Fruit fly (Drosophila melanogaster) whole organism, embryonic: ENCODE data around the gene anchor.

Source experiments
- Atf3 ChIP-seq: fragments of 200-800 bp; sonication (Bioruptor generic); optimal IDR thresholded peaks from 3 replicates; lab custom pipeline; 2016; ENCODE audit warnings: missing biosample characterization, missing genetic modification characterization
- B-H2 ChIP-seq: fragments of 200-800 bp; sonication (Bioruptor generic); optimal IDR thresholded peaks from 2 replicates; lab custom pipeline; 2018; ENCODE audit warnings: missing biosample characterization, mild to moderate bottlenecking, missing genetic modification characterization
- CG10267 ChIP-seq: fragments of 200-800 bp; sonication (Bioruptor generic); optimal IDR thresholded peaks from 2 replicates; lab custom pipeline; 2018; ENCODE audit warnings: missing biosample characterization, mild to moderate bottlenecking, missing genetic modification characterization, moderate library complexity
- CG13296 ChIP-seq: fragments of 200-800 bp; sonication (Bioruptor generic); optimal IDR thresholded peaks from 3 replicates; lab custom pipeline; 2018; ENCODE audit warnings: missing biosample characterization, mild to moderate bottlenecking, missing genetic modification characterization
- CG13624 ChIP-seq: fragments of 200-800 bp; sonication (Bioruptor generic); optimal IDR thresholded peaks from 2 replicates; lab custom pipeline; 2016; ENCODE audit warnings: missing biosample characterization, missing genetic modification characterization
- CG1602 ChIP-seq: fragments of 200-800 bp; sonication (Bioruptor generic); optimal IDR thresholded peaks from 3 replicates; lab custom pipeline; 2016; ENCODE audit warnings: missing biosample characterization, missing genetic modification characterization
- CG16813 ChIP-seq: fragments of 200-800 bp; sonication (Bioruptor generic); IDR thresholded peaks from 3 replicates; pipeline ENCODE4 v1.3.6; 2022; ENCODE audit warnings: missing biosample characterization, missing genetic modification characterization; ENCODE audit not compliant: partially characterized antibody
- CG17186 ChIP-seq: fragments of 200-800 bp; sonication (Bioruptor generic); optimal IDR thresholded peaks from 3 replicates; lab custom pipeline; 2017; ENCODE audit warnings: missing biosample characterization, missing genetic modification reagents, missing genetic modification characterization
- CG17328 ChIP-seq: fragments of 200-800 bp; sonication (Bioruptor generic); IDR thresholded peaks from 2 replicates; pipeline ENCODE4 v1.3.6; 2022; ENCODE audit warnings: missing biosample characterization, missing genetic modification characterization
- CG17912 ChIP-seq: fragments of 200-800 bp; sonication (Bioruptor generic); optimal IDR thresholded peaks from 2 replicates; lab custom pipeline; 2018; ENCODE audit warnings: missing biosample characterization, mild to moderate bottlenecking, missing genetic modification characterization
- CG3995 ChIP-seq: fragments of 200-800 bp; sonication (Bioruptor generic); optimal IDR thresholded peaks from 3 replicates; lab custom pipeline; 2016; ENCODE audit warnings: missing biosample characterization, missing genetic modification characterization
- CG6813 ChIP-seq: fragments of 200-800 bp; sonication (Bioruptor generic); optimal IDR thresholded peaks from 2 replicates; lab custom pipeline; 2017; ENCODE audit warnings: missing biosample characterization, missing genetic modification characterization, mild to moderate bottlenecking, moderate library complexity, missing genetic modification reagents
- CG7357 ChIP-seq: fragments of 200-800 bp; sonication (Bioruptor generic); IDR thresholded peaks from 3 replicates; pipeline ENCODE4 v1.3.6; 2022; ENCODE audit warnings: missing biosample characterization, missing genetic modification characterization
- CG8765 ChIP-seq: fragments of 200-800 bp; sonication (Bioruptor generic); IDR thresholded peaks from 2 replicates; pipeline ENCODE4 v1.3.6; 2022; ENCODE audit warnings: missing biosample characterization, missing genetic modification characterization
- CG9932 ChIP-seq: fragments of 200-800 bp; sonication (Bioruptor generic); IDR thresholded peaks from 2 replicates; pipeline ENCODE4 v1.3.6; 2022; ENCODE audit warnings: missing biosample characterization, missing genetic modification characterization
- Chrac-16 ChIP-seq: fragments of 200-800 bp; sonication (Bioruptor generic); optimal IDR thresholded peaks from 3 replicates; lab custom pipeline; 2016; ENCODE audit warnings: missing biosample characterization, missing genetic modification characterization
- Doc3 ChIP-seq: fragments of 200-800 bp; sonication (Bioruptor generic); IDR thresholded peaks from 3 replicates; pipeline ENCODE4 v1.3.6; 2022; ENCODE audit warnings: missing biosample characterization, missing genetic modification characterization; ENCODE audit not compliant: partially characterized antibody
- E2f2 ChIP-seq: fragments of 200-800 bp; sonication (Bioruptor generic); IDR thresholded peaks from 2 replicates; pipeline ENCODE4 v1.3.6; 2022; ENCODE audit warnings: missing biosample characterization, missing genetic modification characterization
- Ets97D ChIP-seq: fragments of 200-800 bp; sonication (Bioruptor generic); optimal IDR thresholded peaks from 3 replicates; lab custom pipeline; 2016; ENCODE audit warnings: missing biosample characterization, missing genetic modification characterization
- H2.0 ChIP-seq: fragments of 200-800 bp; sonication (Bioruptor generic); IDR thresholded peaks from 2 replicates; pipeline ENCODE4 v1.3.6; 2022; ENCODE audit warnings: missing biosample characterization, missing genetic modification characterization
- HLHmδ ChIP-seq: fragments of 200-800 bp; sonication (Bioruptor generic); optimal IDR thresholded peaks from 2 replicates; lab custom pipeline; 2018; ENCODE audit warnings: missing biosample characterization, mild to moderate bottlenecking, missing genetic modification characterization, moderate library complexity
- Hsf ChIP-seq: fragments of 200-800 bp; sonication (Bioruptor generic); optimal IDR thresholded peaks from 3 replicates; lab custom pipeline; 2016; ENCODE audit warnings: missing biosample characterization, missing genetic modification characterization
- Med ChIP-seq: fragments of 200-800 bp; sonication (Bioruptor generic); peaks from one replicate; lab custom pipeline; 2016; ENCODE audit warnings: missing biosample characterization, missing genetic modification characterization, mild to moderate bottlenecking, inconsistent platforms, moderate library complexity
- Mrtf ChIP-seq: fragments of 200-800 bp; sonication (Bioruptor generic); IDR thresholded peaks from 3 replicates; pipeline ENCODE4 v1.3.6; 2022; ENCODE audit warnings: missing biosample characterization, missing genetic modification characterization
- Nf-YA ChIP-seq: fragments of 200-800 bp; sonication (Bioruptor generic); IDR thresholded peaks from 2 replicates; pipeline ENCODE4 v1.3.6; 2022; ENCODE audit warnings: missing biosample characterization, missing genetic modification characterization
- NfI ChIP-seq: fragments of 200-800 bp; sonication (Bioruptor generic); optimal IDR thresholded peaks from 3 replicates; lab custom pipeline; 2018; ENCODE audit warnings: missing biosample characterization, mild to moderate bottlenecking, missing genetic modification characterization, moderate library complexity
- Scr ChIP-seq: fragments of 200-800 bp; sonication (Bioruptor generic); IDR thresholded peaks from 2 replicates; pipeline ENCODE4 v1.3.6; 2022; ENCODE audit warnings: missing biosample characterization, missing genetic modification characterization; ENCODE audit not compliant: partially characterized antibody
- Sin3A ChIP-seq: fragments of >200 bp; optimal IDR thresholded peaks from 2 replicates; lab custom pipeline; 2018
- YL-1 ChIP-seq: fragments of 200-800 bp; sonication (Bioruptor generic); optimal IDR thresholded peaks from 3 replicates; lab custom pipeline; 2017; ENCODE audit warnings: missing biosample characterization, mild to moderate bottlenecking, missing genetic modification characterization
- amos ChIP-seq: fragments of 200-800 bp; sonication (Bioruptor generic); IDR thresholded peaks from 2 replicates; pipeline ENCODE4 v1.3.6; 2022; ENCODE audit warnings: missing biosample characterization, missing genetic modification characterization; ENCODE audit not compliant: partially characterized antibody
- ato ChIP-seq: fragments of 200-800 bp; sonication (Bioruptor generic); IDR thresholded peaks from 2 replicates; pipeline ENCODE4 v1.3.6; 2022; ENCODE audit warnings: missing biosample characterization, missing genetic modification characterization; ENCODE audit not compliant: partially characterized antibody
- bowl ChIP-seq: fragments of 200-800 bp; sonication (Bioruptor generic); IDR thresholded peaks from 2 replicates; pipeline ENCODE4 v1.3.6; 2022; ENCODE audit warnings: missing biosample characterization, missing genetic modification characterization
- cg ChIP-seq: fragments of 200-800 bp; sonication (Bioruptor generic); optimal IDR thresholded peaks from 3 replicates; lab custom pipeline; 2019; ENCODE audit warnings: missing biosample characterization, mild to moderate bottlenecking, missing genetic modification characterization, moderate library complexity
- croc ChIP-seq: fragments of 200-800 bp; sonication (Bioruptor generic); conservative IDR thresholded peaks from 3 replicates; pipeline ENCODE4 v1.3.6; 2022; ENCODE audit warnings: missing biosample characterization, missing genetic modification characterization
- esg ChIP-seq: fragments of 200-800 bp; sonication (Bioruptor generic); conservative IDR thresholded peaks from 2 replicates; pipeline ENCODE4 v1.3.6; 2022; ENCODE audit warnings: missing biosample characterization, missing genetic modification characterization
- eyg ChIP-seq: fragments of 200-800 bp; sonication (Bioruptor generic); optimal IDR thresholded peaks from 3 replicates; lab custom pipeline; 2016; ENCODE audit warnings: missing biosample characterization, missing genetic modification characterization
- kay ChIP-seq: fragments of 200-800 bp; sonication (Bioruptor generic); optimal IDR thresholded peaks from 2 replicates; lab custom pipeline; 2016; ENCODE audit warnings: missing biosample characterization, missing genetic modification characterization
- knrl ChIP-seq: fragments of 200-800 bp; sonication (Bioruptor generic); IDR thresholded peaks from 3 replicates; pipeline ENCODE4 v1.3.6; 2022; ENCODE audit warnings: missing biosample characterization, missing genetic modification characterization; ENCODE audit not compliant: partially characterized antibody
- lilli ChIP-seq: fragments of 200-800 bp; sonication (Bioruptor generic); optimal IDR thresholded peaks from 3 replicates; lab custom pipeline; 2016; ENCODE audit warnings: missing biosample characterization, missing genetic modification characterization
- otp ChIP-seq: fragments of 200-800 bp; sonication (Bioruptor generic); IDR thresholded peaks from 3 replicates; pipeline ENCODE4, ENCODE4 v1.3.6; 2022; ENCODE audit warnings: missing biosample characterization, missing genetic modification characterization
- rib ChIP-seq: fragments of 200-800 bp; sonication (Bioruptor generic); IDR thresholded peaks from 2 replicates; pipeline ENCODE4 v1.3.6; 2022; ENCODE audit warnings: missing biosample characterization, missing genetic modification characterization
- ro ChIP-seq: fragments of 200-800 bp; sonication (Bioruptor generic); IDR thresholded peaks from 2 replicates; pipeline ENCODE4 v1.3.6; 2022; ENCODE audit warnings: missing biosample characterization, missing genetic modification characterization
- run ChIP-seq: fragments of 200-800 bp; sonication (Bioruptor generic); optimal IDR thresholded peaks from 3 replicates; lab custom pipeline; 2018; ENCODE audit warnings: missing biosample characterization, mild to moderate bottlenecking, missing genetic modification characterization
- scrt ChIP-seq: fragments of 200-800 bp; sonication (Bioruptor generic); optimal IDR thresholded peaks from 2 replicates; lab custom pipeline; 2018; ENCODE audit warnings: missing biosample characterization, mild to moderate bottlenecking, missing genetic modification characterization, moderate library complexity
- slp2 ChIP-seq: fragments of 200-800 bp; sonication (Bioruptor generic); optimal IDR thresholded peaks from 2 replicates; lab custom pipeline; 2016; ENCODE audit warnings: missing biosample characterization, missing genetic modification characterization
- stc ChIP-seq: fragments of 200-800 bp; sonication (Bioruptor generic); IDR thresholded peaks from 2 replicates; pipeline ENCODE4 v1.3.6; 2022; ENCODE audit warnings: missing biosample characterization, missing genetic modification characterization
- tap ChIP-seq: fragments of 200-800 bp; optimal IDR thresholded peaks from 3 replicates; lab custom pipeline; 2019; ENCODE audit warnings: missing biosample characterization, mild to moderate bottlenecking, missing genetic modification characterization, moderate library complexity
- ttk ChIP-seq: fragments of 200-800 bp; sonication (Bioruptor generic); IDR thresholded peaks from 2 replicates; pipeline ENCODE4 v2.1.2; 2022; ENCODE audit warnings: missing biosample characterization, missing genetic modification characterization
- usp ChIP-seq: fragments of >200 bp; optimal IDR thresholded peaks from 2 replicates; lab custom pipeline; 2017; ENCODE audit warnings: missing biosample characterization, missing genetic modification characterization

Gene anchor

dm6 chr3L:17653701-17654667 lies 32.4 kb downstream of the anchor start, which contains the start of the genes Krn, Ndfip and CG7484 (continued):
- TF ChIP-seq HLHmδ (GFP tag; lab: Kevin White, UChicago) (no peak), cg (GFP tag; lab: Kevin White, UChicago) (peak; percentile 63), Nf-YA (GFP tag; lab: Robert Waterston, UW) (no peak), knrl (GFP tag; lab: Robert Waterston, UW) (peak; percentile 99), eyg (GFP tag; lab: Kevin White, UChicago) (peak; percentile 29), slp2 (peak; percentile 72), CG10267 (tag; lab: Kevin White, UChicago) (peak; percentile 88), ro (no peak), Chrac-16 (GFP tag; lab: Kevin White, UChicago) (peak; percentile 91), Mrtf (peak; percentile 78), usp (GFP tag; lab: Kevin White, UChicago) (no peak), Ets97D (GFP tag; lab: Kevin White, UChicago) (peak; percentile 74), CG13296 (GFP tag; lab: Kevin White, UChicago) (peak; percentile 80), ato (GFP tag; lab: Robert Waterston, UW) (peak; percentile 27; the same call in 1 of the 2 replicates), lilli (GFP tag; lab: Kevin White, UChicago) (peak; percentile 92), CG17328 (GFP tag; lab: Robert Waterston, UW) (peak; percentile 81), tap (tag; lab: Kevin White, UChicago) (peak; percentile 64), YL-1 (GFP tag; lab: Kevin White, UChicago) (peak; percentile 55), B-H2 (GFP tag; lab: Kevin White, UChicago) (peak; percentile 90), CG1602 (GFP tag; lab: Kevin White, UChicago) (peak; percentile 88), Scr (GFP tag; lab: Robert Waterston, UW) (peak; percentile 98), Med (GFP tag; lab: Kevin White, UChicago) (peak; percentile 97), CG9932 (GFP tag; lab: Robert Waterston, UW) (peak; percentile 96), ttk (GFP tag; lab: Robert Waterston, UW) (peak; percentile 80), CG13624 (peak; percentile 74), NfI (GFP tag; lab: Kevin White, UChicago) (peak; percentile 85), scrt (peak; percentile 39), CG7357 (GFP tag; lab: Robert Waterston, UW) (peak; percentile 67; the same call in 2 of the 3 replicates), Atf3 (GFP tag; lab: Kevin White, UChicago) (peak; percentile 75), Doc3 (GFP tag; lab: Robert Waterston, UW) (peak; percentile 97), Sin3A (lab: Kevin White, UChicago) (peak; percentile 16), CG3995 (GFP tag; lab: Kevin White, UChicago) (peak; percentile 92), stc (peak; percentile 71; the same call in 1 of the 2 replicates), run (peak; percentile 74), E2f2 (GFP tag; lab: Robert Waterston, UW) (peak; percentile 62), H2.0 (GFP tag; lab: Robert Waterston, UW) (peak; percentile 65), CG6813 (peak; percentile 8), otp (GFP tag; lab: Robert Waterston, UW) (peak; percentile 53; the same call in 1 of the 3 replicates), CG8765 (peak; percentile 69), Hsf (GFP tag; lab: Kevin White, UChicago) (peak; percentile 90), CG17186 (GFP tag; lab: Kevin White, UChicago) (peak; percentile 68), amos (GFP tag; lab: Robert Waterston, UW) (peak; percentile 94), kay (GFP tag; lab: Kevin White, UChicago) (peak; percentile 72), croc (GFP tag; lab: Robert Waterston, UW) (peak; percentile 78), esg (GFP tag; lab: Robert Waterston, UW) (peak; percentile 84), CG17912 (peak; percentile 49), rib (GFP tag; lab: Robert Waterston, UW) (peak; percentile 28), CG16813 (GFP tag; lab: Robert Waterston, UW) (peak; percentile 97), bowl (GFP tag; lab: Robert Waterston, UW) (no peak)
